Worm (Caenorhabditis elegans) whole organism, L4 larva: ENCODE measurements around the gene R10E11.9.

Experiments
- D1046.2 ChIP-seq: fragments of 200-800 bp; sonication (Bioruptor generic); IDR thresholded peaks from 2 replicates; pipeline ENCODE4 v1.3.6; 2022; ENCODE audit warnings: missing genetic modification characterization, missing compliant biosample characterization
- F37D6.2 ChIP-seq: sonication (generic microtip); optimal IDR thresholded peaks from 2 replicates; lab custom pipeline; 2016; ENCODE audit warnings: mild to moderate bottlenecking, missing genetic modification characterization, missing compliant biosample characterization
- F44E2.7 ChIP-seq: fragments of 200-800 bp; sonication (Bioruptor generic); IDR thresholded peaks from 2 replicates; pipeline ENCODE4 v2.1.2; 2022; ENCODE audit warnings: missing genetic modification characterization, missing compliant biosample characterization
- T20F7.1 ChIP-seq: fragments of 200-800 bp; sonication (Bioruptor generic); optimal IDR thresholded peaks from 2 replicates; lab custom pipeline; 2018; ENCODE audit warnings: mild to moderate bottlenecking, missing genetic modification characterization, missing compliant biosample characterization
- T26A8.4 ChIP-seq: fragments of 200-800 bp; sonication (Bioruptor generic); IDR thresholded peaks from 2 replicates; pipeline ENCODE4 v1.3.6; 2022; ENCODE audit warnings: missing genetic modification characterization, missing compliant biosample characterization
- Y105C5A.15 ChIP-seq: fragments of 200-800 bp; sonication (Bioruptor generic); IDR thresholded peaks from 2 replicates; pipeline ENCODE4 v1.3.6; 2022; ENCODE audit warnings: missing genetic modification characterization, missing compliant biosample characterization
- Y75B8A.6 ChIP-seq: fragments of 200-800 bp; sonication (Bioruptor generic); IDR thresholded peaks from 2 replicates; pipeline ENCODE4 v1.3.6; 2022; ENCODE audit warnings: missing genetic modification reagents, missing genetic modification characterization, missing compliant biosample characterization
- ZK337.2 ChIP-seq: fragments of 200-800 bp; sonication (Bioruptor generic); IDR thresholded peaks from 2 replicates; pipeline ENCODE4 v1.3.6; 2022; ENCODE audit warnings: missing genetic modification reagents, missing genetic modification characterization, missing compliant biosample characterization
- ZK546.5 ChIP-seq, 2 experiments: sonication (generic microtip); optimal IDR thresholded peaks; 2 replicates each; lab custom pipeline; 2017; ENCODE audit warnings: missing biosample characterization in 2 of 2, missing genetic modification characterization in 2 of 2
- aly-2 ChIP-seq: sonication (generic microtip); optimal IDR thresholded peaks from 2 replicates; lab custom pipeline; 2018; ENCODE audit warnings: missing biosample characterization, missing genetic modification characterization
- arid-1 ChIP-seq: fragments of 200-800 bp; sonication (Bioruptor generic); conservative IDR thresholded peaks from 2 replicates; pipeline ENCODE4 v1.3.6; 2022; ENCODE audit warnings: missing genetic modification reagents, missing genetic modification characterization, missing compliant biosample characterization
- ceh-32 ChIP-seq: sonication (generic microtip); optimal IDR thresholded peaks from 2 replicates; lab custom pipeline; 2016; ENCODE audit warnings: mild to moderate bottlenecking, missing genetic modification characterization, missing compliant biosample characterization; ENCODE audit not compliant: poor library complexity
- ceh-44 ChIP-seq: fragments of 200-800 bp; sonication (Bioruptor generic); IDR thresholded peaks from 2 replicates; pipeline ENCODE4 v1.3.6; 2022; ENCODE audit warnings: missing genetic modification reagents, missing genetic modification characterization, missing compliant biosample characterization
- ctbp-1 ChIP-seq: fragments of 200-800 bp; sonication (Bioruptor generic); IDR thresholded peaks from 2 replicates; pipeline ENCODE4 v1.3.6; 2022; ENCODE audit warnings: missing genetic modification reagents, missing genetic modification characterization, missing compliant biosample characterization
- daf-8 ChIP-seq: fragments of 200-800 bp; sonication (Bioruptor generic); IDR thresholded peaks from 2 replicates; pipeline ENCODE4 v1.3.6; 2022; ENCODE audit warnings: missing genetic modification characterization, missing compliant biosample characterization
- egl-27 ChIP-seq: sonication (generic microtip); optimal IDR thresholded peaks from 3 replicates; lab custom pipeline; 2017; ENCODE audit warnings: missing biosample characterization, missing genetic modification reagents, missing genetic modification characterization
- fkh-10 ChIP-seq: fragments of 150-350 bp; optimal IDR thresholded peaks from 2 replicates; lab custom pipeline; 2014; ENCODE audit warnings: missing biosample characterization, missing genetic modification reagents, missing genetic modification characterization
- gei-8 ChIP-seq: fragments of 200-800 bp; sonication (Bioruptor generic); optimal IDR thresholded peaks from 2 replicates; lab custom pipeline; 2018; ENCODE audit warnings: mild to moderate bottlenecking, missing genetic modification characterization, missing compliant biosample characterization
- hlh-11 ChIP-seq: fragments of 200-800 bp; sonication (Bioruptor generic); optimal IDR thresholded peaks from 2 replicates; lab custom pipeline; 2018; ENCODE audit warnings: mild to moderate bottlenecking, missing genetic modification characterization, missing compliant biosample characterization
- hlh-30 ChIP-seq: sonication (generic microtip); optimal IDR thresholded peaks from 2 replicates; lab custom pipeline; 2017; ENCODE audit warnings: antibody characterized with exemption, mild to moderate bottlenecking, missing genetic modification characterization, missing compliant biosample characterization; ENCODE audit not compliant: insufficient read depth
- hmg-1.1 ChIP-seq: fragments of 200-800 bp; sonication (Bioruptor generic); IDR thresholded peaks from 2 replicates; pipeline ENCODE4 v1.3.6; 2022; ENCODE audit warnings: missing genetic modification reagents, missing genetic modification characterization, missing compliant biosample characterization
- jun-1 ChIP-seq: fragments of 150-350 bp; optimal IDR thresholded peaks from 2 replicates; lab custom pipeline; 2014; ENCODE audit warnings: missing biosample characterization, missing genetic modification reagents, missing genetic modification characterization
- lim-7 ChIP-seq: fragments of 200-800 bp; sonication (Bioruptor generic); IDR thresholded peaks from 2 replicates; pipeline ENCODE4 v1.3.6; 2022; ENCODE audit warnings: missing genetic modification characterization, missing compliant biosample characterization
- lin-13 ChIP-seq: fragments of 150-350 bp; optimal IDR thresholded peaks from 2 replicates; lab custom pipeline; 2014; ENCODE audit warnings: missing biosample characterization, missing genetic modification reagents, missing genetic modification characterization
- lin-15B ChIP-seq: fragments of 150-350 bp; sonication (generic microtip); optimal IDR thresholded peaks from 3 replicates; lab custom pipeline; 2014; ENCODE audit warnings: missing biosample characterization, missing genetic modification characterization
- lin-29 ChIP-seq: fragments of 200-800 bp; sonication (Bioruptor generic); IDR thresholded peaks from 2 replicates; pipeline ENCODE4 v1.3.6; 2022; ENCODE audit warnings: missing genetic modification reagents, missing genetic modification characterization, missing compliant biosample characterization
- lir-3 ChIP-seq: sonication (generic microtip); optimal IDR thresholded peaks from 2 replicates; lab custom pipeline; 2016; ENCODE audit warnings: mild to moderate bottlenecking, missing genetic modification characterization, missing compliant biosample characterization
- lsy-2 ChIP-seq, 2 experiments: fragments of 150-350 bp in 1 of 2; sonication (generic microtip) in 1 of 2; optimal IDR thresholded peaks; 2 replicates each; lab custom pipeline; 2014 to 2017; ENCODE audit warnings: missing biosample characterization in 2 of 2, missing genetic modification characterization in 2 of 2
- madf-5 ChIP-seq, 2 experiments: fragments of 200-800 bp; sonication (Bioruptor generic); IDR thresholded peaks; 2 replicates each; pipeline ENCODE4 v1.3.6; 2022; ENCODE audit warnings: missing compliant biosample characterization in 2 of 2, missing genetic modification characterization in 2 of 2
- madf-9 ChIP-seq: fragments of 200-800 bp; sonication (Bioruptor generic); conservative IDR thresholded peaks from 2 replicates; pipeline ENCODE4 v1.3.6; 2022; ENCODE audit warnings: missing genetic modification reagents, missing genetic modification characterization, missing compliant biosample characterization
- mdt-29 ChIP-seq: fragments of 200-800 bp; sonication (Bioruptor generic); IDR thresholded peaks from 2 replicates; pipeline ENCODE4 v1.3.6; 2022; ENCODE audit warnings: missing genetic modification reagents, missing genetic modification characterization, missing compliant biosample characterization
- mep-1 ChIP-seq: fragments of 150-350 bp; sonication (generic microtip); optimal IDR thresholded peaks from 3 replicates; lab custom pipeline; 2014; ENCODE audit warnings: missing biosample characterization, missing genetic modification characterization
- mxl-2 ChIP-seq: fragments of 200-800 bp; sonication (Bioruptor generic); conservative IDR thresholded peaks from 2 replicates; pipeline ENCODE4 v1.3.6; 2022; ENCODE audit warnings: missing genetic modification reagents, missing genetic modification characterization, missing compliant biosample characterization
- mxl-3 ChIP-seq: fragments of 200-800 bp; sonication (Bioruptor generic); optimal IDR thresholded peaks from 2 replicates; lab custom pipeline; 2018; ENCODE audit warnings: mild to moderate bottlenecking, missing genetic modification characterization, missing compliant biosample characterization
- nhr-102 ChIP-seq: sonication (generic microtip); optimal IDR thresholded peaks from 2 replicates; lab custom pipeline; 2016; ENCODE audit warnings: mild to moderate bottlenecking, missing genetic modification characterization, moderate library complexity, missing compliant biosample characterization
- nhr-237 ChIP-seq: sonication (generic microtip); optimal IDR thresholded peaks from 2 replicates; lab custom pipeline; 2017; ENCODE audit warnings: missing biosample characterization, missing genetic modification characterization
- nhr-41 ChIP-seq: fragments of 200-800 bp; sonication (Bioruptor generic); IDR thresholded peaks from 2 replicates; pipeline ENCODE4 v1.3.6; 2022; ENCODE audit warnings: missing genetic modification reagents, missing genetic modification characterization, missing compliant biosample characterization
- pqm-1 ChIP-seq: sonication (generic microtip); optimal IDR thresholded peaks from 2 replicates; lab custom pipeline; 2017; ENCODE audit warnings: missing biosample characterization, missing genetic modification characterization
- rbr-2 ChIP-seq: sonication (generic microtip); optimal IDR thresholded peaks from 2 replicates; lab custom pipeline; 2016; ENCODE audit warnings: missing genotype, missing genetic modification characterization, missing compliant biosample characterization
- skn-1 ChIP-seq: fragments of 150-350 bp; optimal IDR thresholded peaks from 2 replicates; lab custom pipeline; 2014; ENCODE audit warnings: missing biosample characterization, missing genetic modification characterization
- snpc-1.2 ChIP-seq: fragments of 200-800 bp; sonication (Bioruptor generic); IDR thresholded peaks from 2 replicates; pipeline ENCODE4 v1.3.6; 2022; ENCODE audit warnings: missing genetic modification reagents, missing genetic modification characterization, missing compliant biosample characterization
- tag-97 ChIP-seq: fragments of 200-800 bp; sonication (Bioruptor generic); IDR thresholded peaks from 2 replicates; pipeline ENCODE4 v1.3.6; 2022; ENCODE audit warnings: missing genetic modification characterization, missing compliant biosample characterization
- unc-130 ChIP-seq: sonication (generic microtip); optimal IDR thresholded peaks from 2 replicates; lab custom pipeline; 2016; ENCODE audit warnings: missing genetic modification reagents, missing genetic modification characterization, missing compliant biosample characterization
- unc-62 ChIP-seq, 3 experiments: fragments of 150-350 bp in 1 of 3; sonication (generic microtip); optimal IDR thresholded peaks in 2 of 3; peaks in 1 of 3; 1 replicate in 1 of 3; 2 replicates in 2 of 3; lab custom pipeline; 2014 to 2017; ENCODE audit warnings: missing biosample characterization in 3 of 3, missing genetic modification characterization in 3 of 3, missing genetic modification reagents in 3 of 3, missing genotype in 1 of 3
- vab-7 ChIP-seq: fragments of 200-800 bp; sonication (Bioruptor generic); IDR thresholded peaks from 2 replicates; pipeline ENCODE4 v1.3.6; 2022; ENCODE audit warnings: missing genetic modification reagents, missing genetic modification characterization, missing compliant biosample characterization
- zag-1 ChIP-seq: fragments of 150-350 bp; optimal IDR thresholded peaks from 2 replicates; lab custom pipeline; 2014; ENCODE audit warnings: missing biosample characterization, missing genetic modification characterization
- zfp-3 ChIP-seq: fragments of 200-800 bp; sonication (Bioruptor generic); conservative IDR thresholded peaks from 2 replicates; pipeline ENCODE4 v1.3.6; 2022; ENCODE audit warnings: missing genetic modification reagents, missing genetic modification characterization, missing compliant biosample characterization
- zip-11 ChIP-seq: fragments of 200-800 bp; sonication (Bioruptor generic); IDR thresholded peaks from 2 replicates; pipeline ENCODE4 v1.3.6; 2022; ENCODE audit warnings: missing genetic modification characterization, missing compliant biosample characterization
- ztf-11 ChIP-seq: fragments of 150-350 bp; optimal IDR thresholded peaks from 2 replicates; lab custom pipeline; 2014; ENCODE audit warnings: missing biosample characterization, missing genetic modification characterization
- ztf-7 ChIP-seq: fragments of 150-350 bp; optimal IDR thresholded peaks from 2 replicates; lab custom pipeline; 2014; ENCODE audit warnings: missing biosample characterization, missing genetic modification characterization

R10E11.9 gene

DNA sequence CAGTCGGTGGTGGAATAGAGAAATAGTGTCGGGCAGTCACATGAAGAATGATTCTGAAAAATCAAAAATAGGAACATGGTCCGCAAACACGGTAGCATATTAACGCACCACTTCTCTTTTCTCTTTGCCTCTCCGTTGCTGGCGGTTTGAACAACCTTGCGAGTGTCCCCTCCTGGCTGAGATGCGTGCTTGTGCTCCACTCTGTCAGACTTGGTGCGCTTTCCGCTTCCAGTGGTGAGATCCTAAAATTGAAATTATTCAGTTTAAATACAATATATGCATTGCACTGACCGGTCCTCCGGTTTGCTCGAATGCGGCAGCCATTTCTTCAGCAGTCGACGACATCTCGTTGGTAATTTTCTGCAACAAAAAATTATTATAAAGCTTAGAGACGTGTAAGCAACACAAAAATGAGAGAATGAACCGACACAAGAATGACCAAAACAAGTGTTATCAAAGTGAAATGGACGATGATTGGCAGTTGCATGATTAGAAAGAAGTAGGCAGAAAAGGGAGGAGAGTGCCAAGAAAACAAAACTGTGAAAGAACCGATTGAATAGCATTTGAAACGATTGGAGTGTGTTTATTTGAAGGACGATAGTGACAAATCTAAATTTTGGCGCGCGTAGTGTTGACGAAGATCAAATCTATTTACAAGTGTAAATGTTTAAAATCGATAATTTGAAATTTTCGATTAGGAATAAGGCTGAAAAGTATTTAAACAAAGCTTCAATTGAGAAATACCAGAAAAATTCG lies 31.8 kb upstream of the R10E11.9 start, which contains the start of gene ZK632.9:
Gene ZK632.9 (minus strand): TSS at position 360 of the 756 bp plus-strand sequence.
- TF ChIP-seq ceh-44 (GFP tag; lab: Robert Waterston, UW) (no peak), D1046.2 (GFP tag; lab: Robert Waterston, UW) (no peak), nhr-102 (tag; lab: Kevin White, UChicago) (no peak), T20F7.1 (GFP tag; lab: Kevin White, UChicago) (no peak), zfp-3 (no peak), lin-29 (GFP tag; lab: Robert Waterston, UW) (no peak), pqm-1 (tag; lab: Kevin White, UChicago) (no peak), F37D6.2 (tag; lab: Kevin White, UChicago) (no peak), ctbp-1 (GFP tag; lab: Robert Waterston, UW) (no peak), lin-15B (tag; lab: Kevin White, UChicago) (no peak), ZK546.5 (tag; optimal IDR thresholded peaks at IDR 0.05; lab: Kevin White, UChicago) (no peak), hlh-30 (tag; lab: Kevin White, UChicago) (no peak), aly-2 (tag; lab: Kevin White, UChicago) (no peak), F44E2.7 (GFP tag; lab: Robert Waterston, UW) (no peak), madf-5 (GFP tag; IDR thresholded peaks at IDR 0.05; lab: Robert Waterston, UW) (no peak), mxl-3 (GFP tag; lab: Kevin White, UChicago) (no peak), fkh-10 (GFP tag; lab: Kevin White, UChicago) (no peak), ceh-32 (no peak), vab-7 (no peak), jun-1 (tag; lab: Kevin White, UChicago) (no peak), tag-97 (GFP tag; lab: Robert Waterston, UW) (no peak), lim-7 (GFP tag; lab: Robert Waterston, UW) (no peak), daf-8 (no peak), nhr-237 (tag; lab: Kevin White, UChicago) (no peak), gei-8 (GFP tag; lab: Kevin White, UChicago) (no peak), madf-9 (GFP tag; lab: Robert Waterston, UW) (no peak), lir-3 (tag; lab: Kevin White, UChicago) (no peak), zip-11 (GFP tag; lab: Robert Waterston, UW) (no peak), ztf-7 (tag; lab: Kevin White, UChicago) (no peak), Y75B8A.6 (GFP tag; lab: Robert Waterston, UW) (peak; percentile 70; the same call in 1 of the 2 replicates), arid-1 (GFP tag; lab: Robert Waterston, UW) (no peak), unc-130 (GFP tag; lab: Kevin White, UChicago) (no peak), snpc-1.2 (GFP tag; lab: Robert Waterston, UW) (0 out of 2 replicates have a peak, but pooled peaks have one; percentile 34), hmg-1.1 (no peak), skn-1 (no peak), egl-27 (tag; lab: Kevin White, UChicago) (no peak), rbr-2 (tag; lab: Kevin White, UChicago) (no peak), ZK337.2 (GFP tag; lab: Robert Waterston, UW) (no peak), lsy-2 (tag; optimal IDR thresholded peaks at IDR 0.05; lab: Kevin White, UChicago) (no peak), hlh-11 (tag; lab: Kevin White, UChicago) (peak; percentile 41), mdt-29 (GFP tag; lab: Robert Waterston, UW) (no peak), Y105C5A.15 (GFP tag; lab: Robert Waterston, UW) (0 out of 2 replicates have a peak, but pooled peaks have one; percentile 25), lin-13 (no peak), zag-1 (tag; lab: Kevin White, UChicago) (no peak), mxl-2 (GFP tag; lab: Robert Waterston, UW) (no peak), T26A8.4 (GFP tag; lab: Robert Waterston, UW) (peak; percentile 41; the same call in 1 of the 2 replicates), nhr-41 (GFP tag; lab: Robert Waterston, UW) (no peak), unc-62 (GFP tag; optimal IDR thresholded peaks at IDR 0.05 in 1 of 2; lab: Kevin White, UChicago) (peak in 1 of 2 experiments; percentile 56), unc-62 (tag; optimal IDR thresholded peaks at IDR 0.05; lab: Kevin White, UChicago) (no peak), mep-1 (tag; lab: Kevin White, UChicago) (no peak), ztf-11 (tag; lab: Kevin White, UChicago) (no peak)
